Fruit fly (Drosophila melanogaster) whole organism, embryonic: Measurements from ENCODE around the gene CG33172.
A peak's percentile ranks its signal among the peaks of the same experiment; 100 is the strongest.

Experiments used
- Atf6 ChIP-seq: fragments of 200-800 bp; sonication (Bioruptor generic); IDR thresholded peaks from 2 replicates; pipeline ENCODE4 v1.3.6; 2022; ENCODE audit warnings: missing biosample characterization, missing genetic modification characterization
- CG10147 ChIP-seq: fragments of 200-800 bp; sonication (Bioruptor generic); optimal IDR thresholded peaks from 2 replicates; lab custom pipeline; 2019; ENCODE audit warnings: missing biosample characterization, mild to moderate bottlenecking, missing genetic modification characterization, moderate library complexity
- CG1024 ChIP-seq: fragments of 200-800 bp; sonication (Bioruptor generic); IDR thresholded peaks from 2 replicates; pipeline ENCODE4 v1.3.6; 2022; ENCODE audit warnings: missing biosample characterization, missing genetic modification characterization
- CG12155 ChIP-seq: fragments of 200-800 bp; sonication (Bioruptor generic); optimal IDR thresholded peaks from 3 replicates; lab custom pipeline; 2016; ENCODE audit warnings: missing biosample characterization, missing genetic modification characterization
- CG12219 ChIP-seq: fragments of 200-800 bp; sonication (Bioruptor generic); optimal IDR thresholded peaks from 3 replicates; lab custom pipeline; 2018; ENCODE audit warnings: missing biosample characterization, mild to moderate bottlenecking, missing genetic modification characterization
- CG13424 ChIP-seq: fragments of 200-800 bp; sonication (Bioruptor generic); optimal IDR thresholded peaks from 2 replicates; lab custom pipeline; 2019; ENCODE audit warnings: missing biosample characterization, mild to moderate bottlenecking, missing genetic modification characterization, moderate library complexity
- CG14860 ChIP-seq: fragments of 200-800 bp; sonication (Bioruptor generic); IDR thresholded peaks from 3 replicates; pipeline ENCODE4 v1.3.6; 2022; ENCODE audit warnings: missing biosample characterization, missing genetic modification characterization; ENCODE audit not compliant: partially characterized antibody
- CG15073 ChIP-seq: fragments of 200-800 bp; sonication (Bioruptor generic); optimal IDR thresholded peaks from 2 replicates; lab custom pipeline; 2016; ENCODE audit warnings: missing biosample characterization, missing genetic modification characterization
- CG15479 ChIP-seq: fragments of 200-800 bp; sonication (Bioruptor generic); optimal IDR thresholded peaks from 3 replicates; lab custom pipeline; 2019; ENCODE audit warnings: missing biosample characterization, mild to moderate bottlenecking, missing genetic modification characterization, moderate library complexity
- CG15514 ChIP-seq: fragments of 200-800 bp; sonication (Bioruptor generic); optimal IDR thresholded peaks from 3 replicates; lab custom pipeline; 2017; ENCODE audit warnings: missing biosample characterization, missing genetic modification characterization, mild to moderate bottlenecking, moderate library complexity, missing genetic modification reagents
- CG16815 ChIP-seq: fragments of 200-800 bp; sonication (Bioruptor generic); optimal IDR thresholded peaks from 3 replicates; lab custom pipeline; 2017; ENCODE audit warnings: missing biosample characterization, mild to moderate bottlenecking, missing genetic modification characterization
- CG17802 ChIP-seq: fragments of 200-800 bp; sonication (Bioruptor generic); optimal IDR thresholded peaks from 2 replicates; lab custom pipeline; 2018; ENCODE audit warnings: missing biosample characterization, mild to moderate bottlenecking, missing genetic modification characterization, moderate library complexity
- CG18764 ChIP-seq: fragments of 200-800 bp; sonication (Bioruptor generic); optimal IDR thresholded peaks from 3 replicates; lab custom pipeline; 2016; ENCODE audit warnings: missing biosample characterization, missing genetic modification characterization
- CG2712 ChIP-seq: fragments of 200-800 bp; optimal IDR thresholded peaks from 3 replicates; lab custom pipeline; 2019; ENCODE audit warnings: missing biosample characterization, mild to moderate bottlenecking, missing genetic modification characterization, moderate library complexity
- CG30403 ChIP-seq: fragments of 200-800 bp; sonication (Bioruptor generic); optimal IDR thresholded peaks from 3 replicates; lab custom pipeline; 2016; ENCODE audit warnings: missing biosample characterization, missing genetic modification characterization
- CG3163 ChIP-seq: fragments of 200-800 bp; sonication (Bioruptor generic); optimal IDR thresholded peaks from 3 replicates; lab custom pipeline; 2016; ENCODE audit warnings: missing biosample characterization, missing genetic modification characterization
- CG3995 ChIP-seq: fragments of 200-800 bp; sonication (Bioruptor generic); optimal IDR thresholded peaks from 3 replicates; lab custom pipeline; 2016; ENCODE audit warnings: missing biosample characterization, missing genetic modification characterization
- CG6272 ChIP-seq: fragments of 200-800 bp; sonication (Bioruptor generic); IDR thresholded peaks from 2 replicates; pipeline ENCODE4 v1.3.6; 2022; ENCODE audit warnings: missing biosample characterization, missing genetic modification characterization
- CG8290 ChIP-seq, 3 experiments: fragments of 200-800 bp; sonication (Bioruptor generic); optimal IDR thresholded peaks; 2 replicates each; lab custom pipeline; 2016 to 2019; ENCODE audit warnings: missing biosample characterization in 3 of 3, missing genetic modification characterization in 3 of 3, mild to moderate bottlenecking in 2 of 3, moderate library complexity in 1 of 3
- CG9876 ChIP-seq: fragments of 200-800 bp; sonication (Bioruptor generic); optimal IDR thresholded peaks from 2 replicates; lab custom pipeline; 2016; ENCODE audit warnings: missing biosample characterization, missing genetic modification characterization
- CkIIα-i1 ChIP-seq: fragments of 200-800 bp; sonication (Bioruptor generic); IDR thresholded peaks from 2 replicates; pipeline ENCODE4 v1.3.6; 2022; ENCODE audit warnings: missing biosample characterization, missing genetic modification characterization
- Dek ChIP-seq: fragments of 200-800 bp; sonication (Bioruptor generic); optimal IDR thresholded peaks from 3 replicates; lab custom pipeline; 2019; ENCODE audit warnings: missing biosample characterization, mild to moderate bottlenecking, missing genetic modification characterization, moderate library complexity
- Doc3 ChIP-seq: fragments of 200-800 bp; sonication (Bioruptor generic); IDR thresholded peaks from 3 replicates; pipeline ENCODE4 v1.3.6; 2022; ENCODE audit warnings: missing biosample characterization, missing genetic modification characterization; ENCODE audit not compliant: partially characterized antibody
- Drgx ChIP-seq: fragments of 200-800 bp; sonication (Bioruptor generic); IDR thresholded peaks from 2 replicates; pipeline ENCODE4 v1.3.6; 2022; ENCODE audit warnings: missing biosample characterization, missing genetic modification characterization
- Ets97D ChIP-seq: fragments of 200-800 bp; sonication (Bioruptor generic); optimal IDR thresholded peaks from 3 replicates; lab custom pipeline; 2016; ENCODE audit warnings: missing biosample characterization, missing genetic modification characterization
- Fer1 ChIP-seq: fragments of 200-800 bp; sonication (Bioruptor generic); optimal IDR thresholded peaks from 2 replicates; lab custom pipeline; 2017; ENCODE audit warnings: missing biosample characterization, mild to moderate bottlenecking, missing genetic modification characterization
- HLHmδ ChIP-seq: fragments of 200-800 bp; sonication (Bioruptor generic); optimal IDR thresholded peaks from 2 replicates; lab custom pipeline; 2018; ENCODE audit warnings: missing biosample characterization, mild to moderate bottlenecking, missing genetic modification characterization, moderate library complexity
- Hand ChIP-seq: fragments of 200-800 bp; sonication (Bioruptor generic); optimal IDR thresholded peaks from 2 replicates; lab custom pipeline; 2017; ENCODE audit warnings: mild to moderate bottlenecking, missing biosample characterization, missing genetic modification reagents, missing genetic modification characterization
- Lhr ChIP-seq: fragments of 200-800 bp; sonication (Bioruptor generic); optimal IDR thresholded peaks from 3 replicates; lab custom pipeline; 2017; ENCODE audit warnings: mild to moderate bottlenecking, missing biosample characterization, missing genetic modification reagents, missing genetic modification characterization
- NC2α ChIP-seq: fragments of 200-800 bp; sonication (Bioruptor generic); optimal IDR thresholded peaks from 2 replicates; lab custom pipeline; 2016; ENCODE audit warnings: missing biosample characterization, missing genetic modification characterization
- Neu2 ChIP-seq: fragments of 200-800 bp; sonication (Bioruptor generic); optimal IDR thresholded peaks from 3 replicates; lab custom pipeline; 2016; ENCODE audit warnings: missing biosample characterization, missing genetic modification characterization, borderline replicate concordance
- NfI ChIP-seq: fragments of 200-800 bp; sonication (Bioruptor generic); optimal IDR thresholded peaks from 3 replicates; lab custom pipeline; 2018; ENCODE audit warnings: missing biosample characterization, mild to moderate bottlenecking, missing genetic modification characterization, moderate library complexity
- Optix ChIP-seq: fragments of 200-800 bp; sonication (Bioruptor generic); IDR thresholded peaks from 3 replicates; pipeline ENCODE4 v1.3.6; 2022; ENCODE audit warnings: missing biosample characterization, missing genetic modification characterization
- Spps ChIP-seq: fragments of 200-800 bp; sonication (Bioruptor generic); optimal IDR thresholded peaks from 2 replicates; lab custom pipeline; 2018; ENCODE audit warnings: missing biosample characterization, mild to moderate bottlenecking, missing genetic modification characterization
- YL-1 ChIP-seq: fragments of 200-800 bp; sonication (Bioruptor generic); optimal IDR thresholded peaks from 3 replicates; lab custom pipeline; 2017; ENCODE audit warnings: missing biosample characterization, mild to moderate bottlenecking, missing genetic modification characterization
- abd-A ChIP-seq: fragments of 200-800 bp; sonication (Bioruptor generic); optimal IDR thresholded peaks from 3 replicates; lab custom pipeline; 2019; ENCODE audit warnings: missing biosample characterization, mild to moderate bottlenecking, missing genetic modification characterization, moderate library complexity
- br ChIP-seq: fragments of >200 bp; optimal IDR thresholded peaks from 2 replicates; lab custom pipeline; 2017
- croc ChIP-seq: fragments of 200-800 bp; sonication (Bioruptor generic); conservative IDR thresholded peaks from 3 replicates; pipeline ENCODE4 v1.3.6; 2022; ENCODE audit warnings: missing biosample characterization, missing genetic modification characterization
- cwo ChIP-seq: fragments of 200-800 bp; sonication (Bioruptor generic); optimal IDR thresholded peaks from 3 replicates; lab custom pipeline; 2017; ENCODE audit warnings: missing biosample characterization, missing genetic modification characterization, mild to moderate bottlenecking, moderate library complexity, missing genetic modification reagents
- da ChIP-seq: fragments of 200-800 bp; sonication (Bioruptor generic); optimal IDR thresholded peaks from 2 replicates; lab custom pipeline; 2016; ENCODE audit warnings: missing biosample characterization, missing genetic modification characterization
- fru ChIP-seq: fragments of >200 bp; optimal IDR thresholded peaks from 2 replicates; lab custom pipeline; 2017
- gem ChIP-seq: fragments of 200-800 bp; sonication (Bioruptor generic); optimal IDR thresholded peaks from 2 replicates; lab custom pipeline; 2019; ENCODE audit warnings: missing biosample characterization, mild to moderate bottlenecking, missing genetic modification characterization, moderate library complexity
- lola ChIP-seq, 3 experiments: fragments of >200 bp in 2 of 3; fragments of 200-800 bp in 1 of 3; sonication (Bioruptor generic) in 1 of 3; optimal IDR thresholded peaks; 2 replicates each; lab custom pipeline; 2017 to 2019; ENCODE audit warnings: missing biosample characterization in 3 of 3, missing genetic modification characterization in 3 of 3, mild to moderate bottlenecking in 1 of 3, moderate library complexity in 1 of 3
- luna ChIP-seq: fragments of 200-800 bp; sonication (Bioruptor generic); optimal IDR thresholded peaks from 2 replicates; lab custom pipeline; 2016; ENCODE audit warnings: missing biosample characterization, missing genetic modification characterization
- maf-S ChIP-seq: fragments of 200-800 bp; sonication (Bioruptor generic); optimal IDR thresholded peaks from 2 replicates; lab custom pipeline; 2016; ENCODE audit warnings: missing biosample characterization, missing genetic modification characterization
- pnt ChIP-seq: fragments of 200-800 bp; sonication (Bioruptor generic); optimal IDR thresholded peaks from 3 replicates; lab custom pipeline; 2016; ENCODE audit warnings: missing biosample characterization, missing genetic modification characterization
- pros ChIP-seq: fragments of 200-800 bp; sonication (Bioruptor generic); optimal IDR thresholded peaks from 3 replicates; lab custom pipeline; 2019; ENCODE audit warnings: missing biosample characterization, mild to moderate bottlenecking, missing genetic modification characterization, moderate library complexity
- sqz ChIP-seq: fragments of 200-800 bp; sonication (Bioruptor generic); optimal IDR thresholded peaks from 3 replicates; lab custom pipeline; 2018; ENCODE audit warnings: missing biosample characterization, mild to moderate bottlenecking, missing genetic modification characterization
- tin ChIP-seq: fragments of 200-800 bp; sonication (Bioruptor generic); optimal IDR thresholded peaks from 3 replicates; lab custom pipeline; 2016; ENCODE audit warnings: missing biosample characterization, missing genetic modification characterization

CG33172 gene

dm6 chrX:15803764-15804563 lies 34.5 kb downstream of the CG33172 start, which contains the start of the genes PGRP-LE and sd (continued):
- no peak for TF ChIP-seq CG16815 (GFP tag; lab: Kevin White, UChicago)
- TF ChIP-seq Doc3 (GFP tag; lab: Robert Waterston, UW) = 0 out of 3 replicates have a peak, but pooled peaks have one; percentile 11
- TF ChIP-seq Hand (GFP tag; lab: Kevin White, UChicago) = no peak
- no peak for TF ChIP-seq da (GFP tag; lab: Kevin White, UChicago)
- no peak for TF ChIP-seq CG15073 (GFP tag; lab: Kevin White, UChicago)
- no peak for TF ChIP-seq Neu2 (GFP tag; lab: Kevin White, UChicago)
- no peak for TF ChIP-seq CG14860 (GFP tag; lab: Robert Waterston, UW)
- TF ChIP-seq CG3995 (GFP tag; lab: Kevin White, UChicago) = no peak
- no peak for TF ChIP-seq sqz (GFP tag; lab: Kevin White, UChicago)
- no peak for TF ChIP-seq CG17802
- TF ChIP-seq br (lab: Kevin White, UChicago) = no peak
- TF ChIP-seq gem (tag; lab: Kevin White, UChicago) = peak; percentile 17
- no peak for TF ChIP-seq cwo (GFP tag; lab: Kevin White, UChicago)
- TF ChIP-seq pros (GFP tag; lab: Kevin White, UChicago) = no peak
- TF ChIP-seq fru (lab: Kevin White, UChicago) = no peak
- TF ChIP-seq Lhr = no peak
- TF ChIP-seq CG15479 (GFP tag; lab: Kevin White, UChicago) = no peak
- peak in 1 of 3 experiments; percentile 16 for TF ChIP-seq lola (GFP tag; optimal IDR thresholded peaks at IDR 0.05; lab: Kevin White, UChicago)
- peak; percentile 66 for TF ChIP-seq abd-A (tag; lab: Kevin White, UChicago)
- no peak for TF ChIP-seq NfI (GFP tag; lab: Kevin White, UChicago)
- TF ChIP-seq CG6272 (GFP tag; lab: Robert Waterston, UW) = no peak
- TF ChIP-seq CG12155 (GFP tag; lab: Kevin White, UChicago) = no peak
- TF ChIP-seq Spps = no peak
- no peak for TF ChIP-seq tin
- no peak for TF ChIP-seq NC2α
- TF ChIP-seq pnt (GFP tag; lab: Kevin White, UChicago) = no peak
- TF ChIP-seq luna = no peak
- no peak for TF ChIP-seq CG2712 (tag; lab: Kevin White, UChicago)
- no peak for TF ChIP-seq croc (GFP tag; lab: Robert Waterston, UW)
- TF ChIP-seq CG15514 (GFP tag; lab: Kevin White, UChicago) = peak; percentile 83
- no peak for TF ChIP-seq Optix (GFP tag; lab: Robert Waterston, UW)
- TF ChIP-seq YL-1 (GFP tag; lab: Kevin White, UChicago) = no peak
- no peak for TF ChIP-seq CG30403
- no peak for TF ChIP-seq HLHmδ
- no peak for TF ChIP-seq CG12219
- no peak for TF ChIP-seq maf-S
- no peak for TF ChIP-seq Fer1 (GFP tag; lab: Kevin White, UChicago)
- TF ChIP-seq CG1024 (GFP tag; lab: Robert Waterston, UW) = no peak
- peak; percentile 2 for TF ChIP-seq Ets97D
- TF ChIP-seq CG3163 = peak; percentile 98
- no peak for TF ChIP-seq CkIIα-i1 (GFP tag; lab: Robert Waterston, UW)
- TF ChIP-seq CG18764 (GFP tag; lab: Kevin White, UChicago) = no peak
- TF ChIP-seq Drgx = no peak
- TF ChIP-seq CG8290 (GFP tag; optimal IDR thresholded peaks at IDR 0.05; lab: Kevin White, UChicago) = no peak
- TF ChIP-seq CG8290 (tag; optimal IDR thresholded peaks at IDR 0.05; lab: Kevin White, UChicago) = no peak
- peak; percentile 8 for TF ChIP-seq CG10147 (GFP tag; lab: Kevin White, UChicago)
- TF ChIP-seq Dek (tag; lab: Kevin White, UChicago) = no peak
- TF ChIP-seq CG9876 (GFP tag; lab: Kevin White, UChicago) = no peak
- peak; percentile 2 for TF ChIP-seq CG13424 (tag; lab: Kevin White, UChicago)
- peak; percentile 7; the same call in 1 of the 2 replicates for TF ChIP-seq Atf6 (GFP tag; lab: Robert Waterston, UW)
